Worm (Caenorhabditis elegans): ENCODE data around the gene C10A4.7.

- TF ChIP-seq unc-130 (GFP tag; optimal IDR thresholded peaks at IDR 0.05): no peak
- no peak for TF ChIP-seq lin-1 (GFP tag; IDR thresholded peaks at IDR 0.05)
- TF ChIP-seq dmd-8 (GFP tag; IDR thresholded peaks at IDR 0.05): no peak
- no peak for TF ChIP-seq ceh-32 (tag; optimal IDR thresholded peaks at IDR 0.05; ENCODE audit: poor library complexity)
- TF ChIP-seq nhr-76 (tag; optimal IDR thresholded peaks at IDR 0.05): no peak
- TF ChIP-seq lin-13 (GFP tag; optimal IDR thresholded peaks at IDR 0.05): no peak
- no peak for TF ChIP-seq nhr-11 (tag; optimal IDR thresholded peaks at IDR 0.05)
- no peak for TF ChIP-seq zag-1 (tag; optimal IDR thresholded peaks at IDR 0.05)
- no peak for TF ChIP-seq nhr-48 (tag; optimal IDR thresholded peaks at IDR 0.05)
- TF ChIP-seq pqm-1 (tag; optimal IDR thresholded peaks at IDR 0.05): no peak
- no peak for TF ChIP-seq aha-1 (tag)
- no peak for TF ChIP-seq ceh-20 (GFP tag; IDR thresholded peaks at IDR 0.05)
- TF ChIP-seq F10B5.3 (tag; optimal IDR thresholded peaks at IDR 0.05): no peak
- TF ChIP-seq unc-39 (tag; optimal IDR thresholded peaks at IDR 0.05): no peak
These were observed 38.4 kb downstream of the C10A4.7 start, which contains the start of gene npr-8 for ce11 chrX:7376941-7377340.

All from whole organism, L4 larva.